Worm (Caenorhabditis elegans) whole organism, midembryonic: Measurements from ENCODE around the gene F17A2.13.

Experiments
- T22C8.4 ChIP-seq: fragments of 200-800 bp; sonication (Bioruptor generic); IDR thresholded peaks from 2 replicates; pipeline ENCODE4 v1.3.6; 2022; ENCODE audit warnings: missing genetic modification characterization, missing compliant biosample characterization
- flt-1 ChIP-seq: fragments of 200-800 bp; sonication (Bioruptor generic); IDR thresholded peaks from 2 replicates; pipeline ENCODE4 v1.3.6; 2022; ENCODE audit warnings: missing genetic modification characterization, missing compliant biosample characterization
- klf-2 ChIP-seq: fragments of 200-800 bp; sonication (Bioruptor generic); conservative IDR thresholded peaks from 2 replicates; pipeline ENCODE4 v1.3.6; 2022; ENCODE audit warnings: missing genetic modification reagents, missing genetic modification characterization, missing compliant biosample characterization
- med-1 ChIP-seq: sonication (generic microtip); optimal IDR thresholded peaks from 2 replicates; lab custom pipeline; 2017; ENCODE audit warnings: missing genetic modification characterization, mild to moderate bottlenecking, missing compliant biosample characterization, antibody characterized with exemption, missing genetic modification reagents; ENCODE audit not compliant: insufficient read depth
- ref-1 ChIP-seq: fragments of 200-800 bp; sonication (Bioruptor generic); conservative IDR thresholded peaks from 2 replicates; pipeline ENCODE4 v1.3.6; 2022; ENCODE audit warnings: missing genetic modification reagents, missing genetic modification characterization, missing compliant biosample characterization
- tab-1 ChIP-seq: fragments of 200-800 bp; sonication (Bioruptor generic); IDR thresholded peaks from 2 replicates; pipeline ENCODE4 v1.3.6; 2022; ENCODE audit warnings: missing genetic modification characterization, missing compliant biosample characterization
- ztf-23 ChIP-seq: fragments of 200-800 bp; sonication (Bioruptor generic); IDR thresholded peaks from 2 replicates; pipeline ENCODE4 v1.3.6; 2022; ENCODE audit warnings: missing genetic modification reagents, missing genetic modification characterization, missing compliant biosample characterization
- ztf-29 ChIP-seq: fragments of 200-800 bp; sonication (Bioruptor generic); IDR thresholded peaks from 2 replicates; pipeline ENCODE4 v1.3.6; 2022; ENCODE audit warnings: missing genetic modification reagents, missing genetic modification characterization, missing compliant biosample characterization

ce11 chrX:12315268-12315667 is 6.2 kb upstream of the F17A2.13 start, which contains the start of gene xtr-2:
- TF ChIP-seq ztf-29: no peak
- TF ChIP-seq med-1 (GFP tag; lab: Kevin White, UChicago): no peak
- TF ChIP-seq ztf-23 (GFP tag; lab: Robert Waterston, UW): no peak
- TF ChIP-seq klf-2 (GFP tag; lab: Robert Waterston, UW): no peak
- no peak for TF ChIP-seq T22C8.4
- no peak for TF ChIP-seq flt-1 (GFP tag; lab: Robert Waterston, UW)
- TF ChIP-seq tab-1: no peak
- no peak for TF ChIP-seq ref-1 (GFP tag; lab: Robert Waterston, UW)
